Fruit fly (Drosophila melanogaster) whole organism, wandering third instar larva: ENCODE measurements around the gene CG14960.

Experiments used
- CG32264 ChIP-seq: fragments of 200-800 bp; sonication (Bioruptor generic); optimal IDR thresholded peaks from 2 replicates; lab custom pipeline; 2016; ENCODE audit warnings: missing biosample characterization, missing genetic modification characterization
- CG9705 ChIP-seq: fragments of 200-800 bp; sonication (Bioruptor generic); optimal IDR thresholded peaks from 2 replicates; lab custom pipeline; 2018; ENCODE audit warnings: missing biosample characterization, mild to moderate bottlenecking, missing genetic modification characterization
- CrebA ChIP-seq: fragments of 200-800 bp; sonication (Bioruptor generic); optimal IDR thresholded peaks from 2 replicates; lab custom pipeline; 2016; ENCODE audit warnings: missing biosample characterization, mild to moderate bottlenecking, missing genetic modification characterization, borderline replicate concordance
- Dfd ChIP-seq: fragments of >200 bp; optimal IDR thresholded peaks from 2 replicates; lab custom pipeline; 2017; ENCODE audit warnings: missing biosample characterization, missing genetic modification characterization
- GATAd ChIP-seq: sonication (Bioruptor generic); optimal IDR thresholded peaks from 2 replicates; lab custom pipeline; 2016; ENCODE audit warnings: missing biosample characterization, missing genetic modification characterization
- HLH106 ChIP-seq: fragments of 200-800 bp; optimal IDR thresholded peaks from 3 replicates; lab custom pipeline; 2019; ENCODE audit warnings: missing biosample characterization, mild to moderate bottlenecking, missing genetic modification characterization, moderate library complexity
- Hnf4 ChIP-seq: fragments of 200-800 bp; sonication (Bioruptor generic); optimal IDR thresholded peaks from 2 replicates; lab custom pipeline; 2016; ENCODE audit warnings: missing biosample characterization, mild to moderate bottlenecking, missing genetic modification characterization
- Hr78 ChIP-seq: fragments of >200 bp; optimal IDR thresholded peaks from 2 replicates; lab custom pipeline; 2017; ENCODE audit warnings: missing biosample characterization, missing genetic modification characterization
- Hr83 ChIP-seq: fragments of 200-300 bp; sonication (Bioruptor generic); optimal IDR thresholded peaks from 2 replicates; lab custom pipeline; 2016; ENCODE audit warnings: missing biosample characterization, mild to moderate bottlenecking, missing genetic modification characterization, moderate library complexity; ENCODE audit not compliant: poor library complexity, severe bottlenecking
- Jra ChIP-seq: sonication (Bioruptor generic); optimal IDR thresholded peaks from 2 replicates; lab custom pipeline; 2016; ENCODE audit warnings: missing biosample characterization, missing genetic modification characterization
- Mio ChIP-seq: sonication (Bioruptor generic); optimal IDR thresholded peaks from 2 replicates; lab custom pipeline; 2016; ENCODE audit warnings: missing biosample characterization, missing genetic modification characterization
- Myc ChIP-seq: fragments of >200 bp; optimal IDR thresholded peaks from 2 replicates; lab custom pipeline; 2017
- N ChIP-seq: fragments of >200 bp; optimal IDR thresholded peaks from 2 replicates; lab custom pipeline; 2018; ENCODE audit warnings: missing biosample characterization, missing external identifiers, missing genetic modification characterization
- OdsH ChIP-seq: fragments of 200-800 bp; sonication (Bioruptor generic); optimal IDR thresholded peaks from 2 replicates; lab custom pipeline; 2016; ENCODE audit warnings: missing biosample characterization, mild to moderate bottlenecking, missing genetic modification characterization
- Rel ChIP-seq, 2 experiments: fragments of 200-800 bp; sonication (Bioruptor generic) in 1 of 2; optimal IDR thresholded peaks; 2 replicates in 1 of 2; 3 replicates in 1 of 2; lab custom pipeline; 2016 to 2019; ENCODE audit warnings: mild to moderate bottlenecking in 2 of 2, missing biosample characterization in 2 of 2, missing genetic modification characterization in 2 of 2, moderate library complexity in 1 of 2
- Sp1 ChIP-seq: fragments of 200-800 bp; sonication (Bioruptor generic); optimal IDR thresholded peaks from 3 replicates; lab custom pipeline; 2019; ENCODE audit warnings: missing biosample characterization, mild to moderate bottlenecking, missing genetic modification characterization, moderate library complexity
- br ChIP-seq: fragments of 200-800 bp; sonication (Bioruptor generic); optimal IDR thresholded peaks from 2 replicates; lab custom pipeline; 2016; ENCODE audit warnings: missing biosample characterization, missing genetic modification characterization
- brk ChIP-seq: fragments of 200-800 bp; sonication (Bioruptor generic); optimal IDR thresholded peaks from 2 replicates; lab custom pipeline; 2016; ENCODE audit warnings: missing biosample characterization, mild to moderate bottlenecking, missing genetic modification characterization
- dl ChIP-seq, 2 experiments: fragments of 175-275, 200-275 bp in 1 of 2; fragments of 200-275 bp in 1 of 2; sonication (Bioruptor generic); optimal IDR thresholded peaks; lab custom pipeline; 2018; ENCODE audit warnings: mild to moderate bottlenecking in 2 of 2, missing biosample characterization in 2 of 2, missing genetic modification characterization in 2 of 2, moderate library complexity in 2 of 2; ENCODE audit not compliant: partially characterized antibody in 2 of 2, insufficient read depth in 1 of 2
- dmrt93B ChIP-seq: fragments of 200-800 bp; sonication (Bioruptor generic); optimal IDR thresholded peaks from 2 replicates; lab custom pipeline; 2018; ENCODE audit warnings: missing biosample characterization, mild to moderate bottlenecking, missing genetic modification characterization
- dsf ChIP-seq: sonication (Bioruptor generic); optimal IDR thresholded peaks from 2 replicates; lab custom pipeline; 2016; ENCODE audit warnings: missing biosample characterization, missing genetic modification characterization, borderline replicate concordance
- ey ChIP-seq: fragments of 200-800 bp; sonication (Bioruptor generic); optimal IDR thresholded peaks from 2 replicates; lab custom pipeline; 2016; ENCODE audit warnings: missing biosample characterization, missing genetic modification characterization
- foxo ChIP-seq, 2 experiments: fragments of 200-800 bp; sonication (Bioruptor generic); optimal IDR thresholded peaks; 2 replicates in 1 of 2; 3 replicates in 1 of 2; lab custom pipeline; 2016 to 2017; ENCODE audit warnings: missing biosample characterization in 2 of 2, missing genetic modification characterization in 2 of 2
- fru ChIP-seq: fragments of 200-800 bp; sonication (Bioruptor generic); optimal IDR thresholded peaks from 3 replicates; lab custom pipeline; 2016; ENCODE audit warnings: missing biosample characterization, mild to moderate bottlenecking, missing genetic modification characterization
- h ChIP-seq: fragments of 200-800 bp; sonication (Bioruptor generic); optimal IDR thresholded peaks from 3 replicates; lab custom pipeline; 2016; ENCODE audit warnings: missing biosample characterization, mild to moderate bottlenecking, missing genetic modification characterization
- jim ChIP-seq: fragments of 175-275, 200-325 bp; sonication (Bioruptor generic); optimal IDR thresholded peaks from 2 replicates; lab custom pipeline; 2016; ENCODE audit warnings: missing biosample characterization, mild to moderate bottlenecking, missing genetic modification characterization
- pan ChIP-seq: fragments of >200 bp; optimal IDR thresholded peaks from 2 replicates; lab custom pipeline; 2017
- psq ChIP-seq: fragments of 200-800 bp; sonication (Bioruptor generic); optimal IDR thresholded peaks from 3 replicates; lab custom pipeline; 2017; ENCODE audit warnings: missing biosample characterization, mild to moderate bottlenecking, missing genetic modification characterization, moderate library complexity
- rgr ChIP-seq: fragments of 200-800 bp; sonication (Bioruptor generic); optimal IDR thresholded peaks from 3 replicates; lab custom pipeline; 2016; ENCODE audit warnings: missing biosample characterization, mild to moderate bottlenecking, missing genetic modification characterization
- sage ChIP-seq: fragments of 200-800 bp; sonication (Bioruptor generic); optimal IDR thresholded peaks from 2 replicates; lab custom pipeline; 2016; ENCODE audit warnings: missing biosample characterization, mild to moderate bottlenecking, missing genetic modification characterization
- sv ChIP-seq: fragments of 200-800 bp; sonication (Bioruptor generic); optimal IDR thresholded peaks from 3 replicates; lab custom pipeline; 2016; ENCODE audit warnings: missing biosample characterization, missing genetic modification characterization
- tai ChIP-seq: sonication (Bioruptor generic); optimal IDR thresholded peaks from 2 replicates; lab custom pipeline; 2016; ENCODE audit warnings: missing biosample characterization, missing genetic modification characterization
- usp ChIP-seq: fragments of >200 bp; optimal IDR thresholded peaks from 2 replicates; lab custom pipeline; 2017; ENCODE audit warnings: missing biosample characterization, missing genetic modification characterization
- woc ChIP-seq: sonication (Bioruptor generic); optimal IDR thresholded peaks from 2 replicates; lab custom pipeline; 2016; ENCODE audit warnings: missing biosample characterization, mild to moderate bottlenecking, missing genetic modification characterization

The CG14960 gene

DNA sequence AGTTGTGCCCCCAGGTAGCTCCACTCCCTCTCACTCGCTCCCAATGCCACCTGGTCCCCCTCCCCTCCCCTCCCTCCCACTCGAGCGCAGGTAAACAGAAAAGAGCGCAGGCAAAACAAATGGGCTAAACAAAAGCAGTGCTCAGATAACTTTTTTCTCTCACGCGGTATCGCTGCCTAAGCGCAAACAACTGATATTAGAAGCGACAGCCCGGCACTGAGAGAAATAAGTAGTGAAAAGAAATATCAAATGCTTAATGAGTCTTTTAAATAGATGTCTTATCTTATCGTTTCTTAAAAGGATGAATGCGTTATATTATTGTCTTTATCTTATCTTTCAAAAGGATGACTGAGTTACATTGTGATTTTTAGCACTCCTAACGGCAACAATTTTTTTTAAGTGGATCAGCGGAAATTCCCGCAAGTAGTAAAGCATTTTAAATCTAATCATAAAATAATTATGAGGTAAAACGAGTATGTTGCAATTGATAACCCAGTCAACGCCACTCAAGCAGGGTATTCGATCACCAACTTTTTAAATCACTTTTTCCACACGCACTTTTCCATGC lies 30.4 kb downstream of the CG14960 start:
- no peak for TF ChIP-seq Dfd (GFP tag; lab: Kevin White, UChicago)
- TF ChIP-seq ey (GFP tag; lab: Kevin White, UChicago), result peak; percentile 76
- peak; percentile 55 for TF ChIP-seq Hnf4 (GFP tag; lab: Kevin White, UChicago)
- TF ChIP-seq CrebA (GFP tag; lab: Kevin White, UChicago), result peak; percentile 61
- TF ChIP-seq dsf (GFP tag; lab: Kevin White, UChicago), result no peak
- TF ChIP-seq OdsH (GFP tag; lab: Kevin White, UChicago), result peak; percentile 68
- peak; percentile 35 for TF ChIP-seq tai
- TF ChIP-seq Myc (lab: Kevin White, UChicago), result no peak
- TF ChIP-seq jim (GFP tag; lab: Kevin White, UChicago), result no peak
- peak; percentile 79 for TF ChIP-seq rgr (GFP tag; lab: Kevin White, UChicago)
- TF ChIP-seq CG9705, result no peak
- TF ChIP-seq brk (GFP tag; lab: Kevin White, UChicago), result peak; percentile 32
- peak; percentile 50 for TF ChIP-seq br (GFP tag; lab: Kevin White, UChicago)
- TF ChIP-seq sage, result no peak
- TF ChIP-seq psq (GFP tag; lab: Kevin White, UChicago), result peak; percentile 47
- peak; percentile 82 for TF ChIP-seq h
- peak; percentile 40 for TF ChIP-seq HLH106
- no peak for TF ChIP-seq usp
- TF ChIP-seq Mio, result no peak
- TF ChIP-seq dmrt93B (GFP tag; lab: Kevin White, UChicago), result no peak
- no peak for TF ChIP-seq Rel (GFP tag; optimal IDR thresholded peaks at IDR 0.05; lab: Kevin White, UChicago)
- peak; percentile 8 for TF ChIP-seq Rel (tag; optimal IDR thresholded peaks at IDR 0.05; lab: Kevin White, UChicago)
- TF ChIP-seq foxo (GFP tag; optimal IDR thresholded peaks at IDR 0.05; lab: Kevin White, UChicago), result peak in 1 of 2 experiments; percentile 82
- peak; percentile 45 for TF ChIP-seq Sp1 (GFP tag; lab: Kevin White, UChicago)
- peak; percentile 13 for TF ChIP-seq CG32264 (GFP tag; lab: Kevin White, UChicago)
- peak; percentile 86 for TF ChIP-seq sv
- peak; percentile 77 for TF ChIP-seq fru (GFP tag; lab: Kevin White, UChicago)
- TF ChIP-seq woc (GFP tag; lab: Kevin White, UChicago), result peak; percentile 14

DNA sequence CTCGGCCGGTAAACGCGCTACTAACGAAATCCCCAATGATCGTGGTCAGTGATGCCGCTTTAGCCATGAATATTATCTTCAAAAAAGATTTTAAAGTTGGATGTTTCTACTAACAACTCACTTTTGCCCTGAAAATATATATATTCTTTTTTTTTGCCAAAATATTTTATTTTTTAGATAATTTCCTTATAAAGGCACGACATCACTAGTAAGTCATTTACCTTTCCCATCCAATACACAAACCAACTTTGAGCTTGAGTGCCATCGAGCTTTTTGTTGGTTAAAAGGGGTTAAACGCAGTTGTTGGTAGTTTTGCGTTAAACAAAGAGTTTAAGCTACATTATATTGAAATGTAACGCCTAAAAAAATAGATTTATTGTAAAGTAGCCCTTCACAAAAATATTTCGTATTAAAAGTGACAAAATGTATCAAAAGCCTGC lies 32.3 kb downstream of the CG14960 start, which contains the start of gene CG14968:
CG14968 (minus strand) TSS at position 26 of the 440 bp plus-strand sequence.
- TF ChIP-seq CG32264 (GFP tag; lab: Kevin White, UChicago), result peak; percentile 90
- peak; percentile 72 for TF ChIP-seq tai
- peak; percentile 83 for TF ChIP-seq Hr83 (GFP tag; lab: Kevin White, UChicago)
- peak; percentile 95 for TF ChIP-seq HLH106
- TF ChIP-seq OdsH (GFP tag; lab: Kevin White, UChicago), result peak; percentile 98
- TF ChIP-seq dl (GFP tag; optimal IDR thresholded peaks at IDR 0.05; lab: Kevin White, UChicago; ENCODE audit: insufficient read depth in 1 of 2, partially characterized antibody in 2 of 2), result no peak
- peak; percentile 91 for TF ChIP-seq ey (GFP tag; lab: Kevin White, UChicago)
- TF ChIP-seq fru (GFP tag; lab: Kevin White, UChicago), result peak; percentile 92
- TF ChIP-seq usp, result no peak
- TF ChIP-seq Hnf4 (GFP tag; lab: Kevin White, UChicago), result peak; percentile 86
- TF ChIP-seq jim (GFP tag; lab: Kevin White, UChicago), result no peak
- TF ChIP-seq sv, result peak; percentile 91
- peak; percentile 96 for TF ChIP-seq sage
- TF ChIP-seq br (GFP tag; lab: Kevin White, UChicago), result peak; percentile 90
- TF ChIP-seq Jra (GFP tag; lab: Kevin White, UChicago), result peak; percentile 63
- TF ChIP-seq woc (GFP tag; lab: Kevin White, UChicago), result peak; percentile 78
- peak; percentile 86 for TF ChIP-seq CG9705
- no peak for TF ChIP-seq Dfd (GFP tag; lab: Kevin White, UChicago)
- peak; percentile 85 for TF ChIP-seq CrebA (GFP tag; lab: Kevin White, UChicago)
- peak; percentile 76 to 96 for TF ChIP-seq foxo (GFP tag; optimal IDR thresholded peaks at IDR 0.05; lab: Kevin White, UChicago)
- TF ChIP-seq N (GFP tag; lab: Kevin White, UChicago), result no peak
- peak; percentile 99 for TF ChIP-seq h
- peak; percentile 43 for TF ChIP-seq dsf (GFP tag; lab: Kevin White, UChicago)
- no peak for TF ChIP-seq Hr78 (GFP tag; lab: Kevin White, UChicago)
- TF ChIP-seq rgr (GFP tag; lab: Kevin White, UChicago), result peak; percentile 98
- TF ChIP-seq Mio, result peak; percentile 26
- peak; percentile 94 for TF ChIP-seq psq (GFP tag; lab: Kevin White, UChicago)
- TF ChIP-seq Myc (lab: Kevin White, UChicago), result peak; percentile 93
- peak; percentile 98 for TF ChIP-seq Sp1 (GFP tag; lab: Kevin White, UChicago)
- TF ChIP-seq pan, result no peak
- peak; percentile 16 for TF ChIP-seq GATAd
- TF ChIP-seq dmrt93B (GFP tag; lab: Kevin White, UChicago), result peak; percentile 92
- peak; percentile 70 for TF ChIP-seq Rel (GFP tag; optimal IDR thresholded peaks at IDR 0.05; lab: Kevin White, UChicago)
- peak; percentile 92 for TF ChIP-seq Rel (tag; optimal IDR thresholded peaks at IDR 0.05; lab: Kevin White, UChicago)
- TF ChIP-seq brk (GFP tag; lab: Kevin White, UChicago), result peak; percentile 93
- TF ChIP-seq, all 38 proteins: peak for 27
